Worm (Caenorhabditis elegans): Measurements from ENCODE around the gene srxa-6.

Gene srxa-6

ce11 chrV:20712318-20712993, 22.3 kb upstream of the srxa-6 start:
- TF ChIP-seq ZK546.5 (tag; optimal IDR thresholded peaks at IDR 0.05) (no peak), ceh-16 (tag; optimal IDR thresholded peaks at IDR 0.05) (no peak), pha-4 (tag; optimal IDR thresholded peaks at IDR 0.05) (peak; percentile 86), sea-2 (GFP tag; optimal IDR thresholded peaks at IDR 0.05) (no peak), unc-39 (tag; optimal IDR thresholded peaks at IDR 0.05) (no peak), tbx-2 (tag; optimal IDR thresholded peaks at IDR 0.05) (no peak), ceh-28 (tag; optimal IDR thresholded peaks at IDR 0.05) (peak; percentile 5), nhr-12 (tag; optimal IDR thresholded peaks at IDR 0.05) (no peak), elt-3 (tag; optimal IDR thresholded peaks at IDR 0.05) (no peak), nhr-67 (tag; optimal IDR thresholded peaks at IDR 0.05) (no peak), nfya-1 (tag; optimal IDR thresholded peaks at IDR 0.05; ENCODE audit: insufficient read depth) (peak; percentile 14), pqm-1 (tag; optimal IDR thresholded peaks at IDR 0.05) (peak; percentile 98), elt-2 (tag; optimal IDR thresholded peaks at IDR 0.05) (peak; percentile 97), egl-27 (tag; optimal IDR thresholded peaks at IDR 0.05) (no peak), ceh-9 (tag; optimal IDR thresholded peaks at IDR 0.05) (no peak), mdl-1 (tag; optimal IDR thresholded peaks at IDR 0.05) (peak; percentile 25), jun-1 (tag; optimal IDR thresholded peaks at IDR 0.05) (peak; percentile 89)

ce11 chrV:20712994-20713326, 21.8 kb upstream of the srxa-6 start:
- peak; percentile 22 for TF ChIP-seq unc-62 (GFP tag; optimal IDR thresholded peaks at IDR 0.05)
- TF ChIP-seq skn-1 (tag; optimal IDR thresholded peaks at IDR 0.05): peak; percentile 68
- TF ChIP-seq R02D3.7 (tag; optimal IDR thresholded peaks at IDR 0.05): no peak
- TF ChIP-seq pha-4 (tag; optimal IDR thresholded peaks at IDR 0.05): peak; percentile 15
- TF ChIP-seq nhr-25 (tag; optimal IDR thresholded peaks at IDR 0.05): no peak
- peak; percentile 60 for TF ChIP-seq lin-39 (tag; optimal IDR thresholded peaks at IDR 0.05)
- TF ChIP-seq egl-5 (tag; optimal IDR thresholded peaks at IDR 0.05): peak; percentile 43
- peak; percentile 36 for TF ChIP-seq nhr-11 (tag; optimal IDR thresholded peaks at IDR 0.05)
- TF ChIP-seq unc-39 (tag; optimal IDR thresholded peaks at IDR 0.05): no peak
- no peak for TF ChIP-seq fkh-2 (tag; optimal IDR thresholded peaks at IDR 0.05)
- peak; percentile 24 for TF ChIP-seq lin-15B (tag; optimal IDR thresholded peaks at IDR 0.05)
- peak; percentile 83 for TF ChIP-seq ama-1 (optimal IDR thresholded peaks at IDR 0.05)
- TF ChIP-seq nhr-23 (tag; optimal IDR thresholded peaks at IDR 0.05): no peak
- no peak for TF ChIP-seq ZK546.5 (tag; optimal IDR thresholded peaks at IDR 0.05)
- no peak for TF ChIP-seq eor-1 (tag; optimal IDR thresholded peaks at IDR 0.05)
- peak; percentile 14 for TF ChIP-seq snpc-4 (tag; optimal IDR thresholded peaks at IDR 0.05)
- no peak for TF ChIP-seq ztf-11 (tag; optimal IDR thresholded peaks at IDR 0.05)
- peak; percentile 49 for TF ChIP-seq nfya-1 (tag; optimal IDR thresholded peaks at IDR 0.05; ENCODE audit: insufficient read depth)
- no peak for TF ChIP-seq fkh-10 (GFP tag; optimal IDR thresholded peaks at IDR 0.05)
- TF ChIP-seq tbx-2 (tag; optimal IDR thresholded peaks at IDR 0.05): no peak
- no peak for TF ChIP-seq nhr-67 (tag; optimal IDR thresholded peaks at IDR 0.05)
- TF ChIP-seq nhr-43 (tag; optimal IDR thresholded peaks at IDR 0.05; ENCODE audit: poor library complexity, severe bottlenecking): no peak
- TF ChIP-seq pqm-1 (tag; optimal IDR thresholded peaks at IDR 0.05): no peak
- TF ChIP-seq ztf-4 (tag; optimal IDR thresholded peaks at IDR 0.05): no peak
- TF ChIP-seq hmg-11 (tag; optimal IDR thresholded peaks at IDR 0.05): peak; percentile 49
- TF ChIP-seq ceh-82 (tag; optimal IDR thresholded peaks at IDR 0.05): no peak
- peak; percentile 77 for TF ChIP-seq mdl-1 (tag; optimal IDR thresholded peaks at IDR 0.05)

DNA sequence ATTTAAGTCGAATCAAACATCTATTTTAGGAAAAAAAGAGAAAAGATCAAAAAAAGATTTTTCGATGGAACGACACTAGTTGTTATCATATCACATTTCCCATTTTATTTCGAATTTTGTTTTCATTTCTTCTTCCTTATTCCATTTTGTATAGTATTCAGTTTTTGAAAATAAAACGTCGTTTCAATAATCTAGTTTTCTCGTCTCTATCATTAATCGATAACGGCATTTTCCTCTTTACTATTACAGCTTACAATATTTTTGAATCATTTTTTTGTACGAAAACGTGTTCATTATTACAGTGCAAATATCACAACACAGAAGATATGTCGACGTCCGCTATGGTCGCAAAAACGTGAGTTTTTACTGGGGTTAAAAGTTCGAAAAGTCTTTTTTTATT, 21.1 kb upstream of the srxa-6 start, which contains the start of gene Y44A6C.1:
Gene Y44A6C.1 (plus strand): TSS at position 301 of the 400 bp plus-strand sequence.
- TF ChIP-seq pha-4 (tag; optimal IDR thresholded peaks at IDR 0.05): peak; percentile 1
- no peak for TF ChIP-seq hmg-11 (tag; optimal IDR thresholded peaks at IDR 0.05)
- TF ChIP-seq ztf-4 (tag; optimal IDR thresholded peaks at IDR 0.05): peak; percentile 31
- TF ChIP-seq ama-1 (optimal IDR thresholded peaks at IDR 0.05): no peak
- no peak for TF ChIP-seq nhr-76 (tag; optimal IDR thresholded peaks at IDR 0.05)
- TF ChIP-seq egl-5 (tag; optimal IDR thresholded peaks at IDR 0.05): no peak
- no peak for TF ChIP-seq nhr-28 (tag; optimal IDR thresholded peaks at IDR 0.05)
